Fruit fly (Drosophila melanogaster): Measurements from ENCODE around the gene CG11134.

The CG11134 gene

dm6 chrX:13748906-13749872 lies 11.4 kb downstream of the CG11134 start:
- TF ChIP-seq CG8478 (optimal IDR thresholded peaks at IDR 0.05) (no peak), CTCF (optimal IDR thresholded peaks at IDR 0.05) (no peak)

dm6 chrX:13749873-13750241 lies 12.1 kb downstream of the CG11134 start:
- TF ChIP-seq CG8478 (optimal IDR thresholded peaks at IDR 0.05) (no peak), CTCF (optimal IDR thresholded peaks at IDR 0.05) (no peak)

dm6 chrX:13752543-13753046 lies 14.9 kb downstream of the CG11134 start:
- TF ChIP-seq CG8478 (optimal IDR thresholded peaks at IDR 0.05) (no peak), CTCF (optimal IDR thresholded peaks at IDR 0.05) (no peak)

dm6 chrX:13753101-13753758 lies 15.5 kb downstream of the CG11134 start:
- TF ChIP-seq CTCF (optimal IDR thresholded peaks at IDR 0.05) (no peak), CG8478 (optimal IDR thresholded peaks at IDR 0.05) (no peak)

dm6 chrX:13753775-13754174 lies 16.0 kb downstream of the CG11134 start:
- TF ChIP-seq CTCF (optimal IDR thresholded peaks at IDR 0.05) (no peak), CG8478 (optimal IDR thresholded peaks at IDR 0.05) (no peak)

dm6 chrX:13754476-13754875 lies 16.7 kb downstream of the CG11134 start:
- TF ChIP-seq CG8478 (optimal IDR thresholded peaks at IDR 0.05) (no peak), CTCF (optimal IDR thresholded peaks at IDR 0.05) (no peak)

- TF ChIP-seq CG8478 (optimal IDR thresholded peaks at IDR 0.05) (no peak), CTCF (optimal IDR thresholded peaks at IDR 0.05) (no peak)
These were observed 17.4 kb downstream of the CG11134 start, which contains the start of gene Pdcd4 for dm6 chrX:13755152-13755557. Pdcd4 (minus strand) TSS chrX:13755406.

- no peak for TF ChIP-seq CTCF (optimal IDR thresholded peaks at IDR 0.05)
- TF ChIP-seq CG8478 (optimal IDR thresholded peaks at IDR 0.05) = no peak
These were observed 19.1 kb downstream of the CG11134 start, which contains the start of the genes CG32625 and Rtc1 for dm6 chrX:13756776-13757312. CG32625 (minus strand) TSS chrX:13756826. Rtc1 (plus strand) TSS chrX:13757179.

dm6 chrX:13758989-13759549 lies 21.3 kb downstream of the CG11134 start, which contains the start of gene Yp3:
Yp3 (plus strand) TSS chrX:13759546.
- TF ChIP-seq CTCF (optimal IDR thresholded peaks at IDR 0.05) (no peak), CG8478 (optimal IDR thresholded peaks at IDR 0.05) (no peak)

- TF ChIP-seq CG8478 (optimal IDR thresholded peaks at IDR 0.05) (no peak), CTCF (optimal IDR thresholded peaks at IDR 0.05) (no peak)
These were observed 24.1 kb downstream of the CG11134 start for dm6 chrX:13761762-13762371.

dm6 chrX:13762372-13762883 lies 24.7 kb downstream of the CG11134 start, which contains the start of gene rdgB:
rdgB (plus strand) TSS chrX:13762752.
- no peak for TF ChIP-seq CTCF (optimal IDR thresholded peaks at IDR 0.05)
- TF ChIP-seq CG8478 (optimal IDR thresholded peaks at IDR 0.05) = no peak

dm6 chrX:13764397-13765119 lies 26.8 kb downstream of the CG11134 start:
- TF ChIP-seq CG8478 (optimal IDR thresholded peaks at IDR 0.05) (no peak), CTCF (optimal IDR thresholded peaks at IDR 0.05) (no peak)

- no peak for TF ChIP-seq CG8478 (optimal IDR thresholded peaks at IDR 0.05)
- TF ChIP-seq CTCF (optimal IDR thresholded peaks at IDR 0.05) = no peak
These were observed 27.5 kb downstream of the CG11134 start for dm6 chrX:13765217-13765616.

dm6 chrX:13766495-13766894 lies 28.8 kb downstream of the CG11134 start:
- TF ChIP-seq CTCF (optimal IDR thresholded peaks at IDR 0.05) (no peak), CG8478 (optimal IDR thresholded peaks at IDR 0.05) (no peak)

Data from S2 (cell line).